Fruit fly (Drosophila melanogaster) whole organism, embryonic: ENCODE results near the gene Acp63F.
A peak's percentile ranks its signal among the peaks of the same experiment; 100 is the strongest.

ENCODE experiments used
- Ada2b ChIP-seq: fragments of 200-800 bp; sonication (Bioruptor generic); IDR thresholded peaks from 2 replicates; pipeline ENCODE4 v1.3.6; 2022; ENCODE audit warnings: missing biosample characterization, missing genetic modification characterization
- Awh ChIP-seq: fragments of 200-800 bp; sonication (Bioruptor generic); IDR thresholded peaks from 2 replicates; pipeline ENCODE4, ENCODE4 v1.3.6; 2022; ENCODE audit warnings: missing biosample characterization, missing genetic modification characterization
- CG10431 ChIP-seq: fragments of 200-800 bp; sonication (Bioruptor generic); optimal IDR thresholded peaks from 3 replicates; lab custom pipeline; 2018; ENCODE audit warnings: missing biosample characterization, mild to moderate bottlenecking, missing genetic modification characterization
- CG12769 ChIP-seq: fragments of 200-800 bp; sonication (Bioruptor generic); optimal IDR thresholded peaks from 2 replicates; lab custom pipeline; 2019; ENCODE audit warnings: missing biosample characterization, mild to moderate bottlenecking, missing genetic modification characterization, moderate library complexity
- CG13287 ChIP-seq: fragments of 200-800 bp; sonication (Bioruptor generic); IDR thresholded peaks from 2 replicates; pipeline ENCODE4 v1.3.6; 2022; ENCODE audit warnings: missing biosample characterization, missing genetic modification characterization; ENCODE audit not compliant: partially characterized antibody
- CG15601 ChIP-seq: fragments of 200-800 bp; sonication (Bioruptor generic); optimal IDR thresholded peaks from 3 replicates; lab custom pipeline; 2019; ENCODE audit warnings: missing biosample characterization, mild to moderate bottlenecking, missing genetic modification characterization, moderate library complexity
- CG17912 ChIP-seq: fragments of 200-800 bp; sonication (Bioruptor generic); optimal IDR thresholded peaks from 2 replicates; lab custom pipeline; 2018; ENCODE audit warnings: missing biosample characterization, mild to moderate bottlenecking, missing genetic modification characterization
- CG2120 ChIP-seq: fragments of 200-800 bp; sonication (Bioruptor generic); optimal IDR thresholded peaks from 3 replicates; lab custom pipeline; 2016; ENCODE audit warnings: missing biosample characterization, missing genetic modification characterization
- CG2129 ChIP-seq: fragments of 200-800 bp; sonication (Bioruptor generic); IDR thresholded peaks from 2 replicates; pipeline ENCODE4 v1.3.6; 2022; ENCODE audit warnings: missing biosample characterization, missing genetic modification characterization; ENCODE audit not compliant: partially characterized antibody
- CG2678 ChIP-seq: fragments of 200-800 bp; sonication (Bioruptor generic); optimal IDR thresholded peaks from 3 replicates; lab custom pipeline; 2019; ENCODE audit warnings: missing biosample characterization, mild to moderate bottlenecking, missing genetic modification characterization, moderate library complexity
- CG2889 ChIP-seq: fragments of 200-800 bp; sonication (Bioruptor generic); IDR thresholded peaks from 3 replicates; pipeline ENCODE4 v1.3.6; 2022; ENCODE audit warnings: missing biosample characterization, missing genetic modification characterization
- CG30020 ChIP-seq: fragments of 200-800 bp; optimal IDR thresholded peaks from 2 replicates; lab custom pipeline; 2019; ENCODE audit warnings: missing biosample characterization, mild to moderate bottlenecking, missing genetic modification characterization, moderate library complexity
- CG30403 ChIP-seq: fragments of 200-800 bp; sonication (Bioruptor generic); optimal IDR thresholded peaks from 3 replicates; lab custom pipeline; 2016; ENCODE audit warnings: missing biosample characterization, missing genetic modification characterization
- CG3065 ChIP-seq: fragments of 200-800 bp; sonication (Bioruptor generic); optimal IDR thresholded peaks from 2 replicates; lab custom pipeline; 2016; ENCODE audit warnings: missing biosample characterization, missing genetic modification characterization
- CG32767 ChIP-seq: fragments of 200-800 bp; sonication (Bioruptor generic); IDR thresholded peaks from 2 replicates; pipeline ENCODE4 v1.3.6; 2022; ENCODE audit warnings: missing biosample characterization, missing genetic modification characterization
- CG32772 ChIP-seq: fragments of 200-800 bp; sonication (Bioruptor generic); IDR thresholded peaks from 2 replicates; pipeline ENCODE4 v1.3.6; 2022; ENCODE audit warnings: missing biosample characterization, missing genetic modification characterization
- CG4424 ChIP-seq: fragments of 200-800 bp; sonication (Bioruptor generic); optimal IDR thresholded peaks from 3 replicates; lab custom pipeline; 2016; ENCODE audit warnings: missing biosample characterization, missing genetic modification characterization
- CG4617 ChIP-seq: fragments of 200-800 bp; sonication (Bioruptor generic); optimal IDR thresholded peaks from 3 replicates; lab custom pipeline; 2016; ENCODE audit warnings: missing biosample characterization, missing genetic modification characterization, borderline replicate concordance
- CG4854 ChIP-seq: fragments of 200-800 bp; sonication (Bioruptor generic); optimal IDR thresholded peaks from 2 replicates; lab custom pipeline; 2016; ENCODE audit warnings: missing biosample characterization, missing genetic modification characterization, inconsistent platforms
- CG5245 ChIP-seq: fragments of 200-800 bp; sonication (Bioruptor generic); optimal IDR thresholded peaks from 3 replicates; lab custom pipeline; 2016; ENCODE audit warnings: missing biosample characterization, missing genetic modification characterization
- CG6791 ChIP-seq: fragments of 200-800 bp; sonication (Bioruptor generic); IDR thresholded peaks from 3 replicates; pipeline ENCODE4 v1.3.6; 2022; ENCODE audit warnings: missing biosample characterization, missing genetic modification characterization; ENCODE audit not compliant: partially characterized antibody
- CG7745 ChIP-seq: fragments of 200-800 bp; sonication (Bioruptor generic); optimal IDR thresholded peaks from 2 replicates; lab custom pipeline; 2018; ENCODE audit warnings: missing biosample characterization, mild to moderate bottlenecking, missing genetic modification characterization, moderate library complexity
- CG9609 ChIP-seq: fragments of 200-800 bp; sonication (Bioruptor generic); optimal IDR thresholded peaks from 3 replicates; lab custom pipeline; 2016; ENCODE audit warnings: missing biosample characterization, missing genetic modification characterization
- CrebB ChIP-seq: fragments of 200-800 bp; sonication (Bioruptor generic); optimal IDR thresholded peaks from 3 replicates; lab custom pipeline; 2018; ENCODE audit warnings: missing biosample characterization, mild to moderate bottlenecking, missing genetic modification characterization
- D19A ChIP-seq: fragments of 200-800 bp; optimal IDR thresholded peaks from 3 replicates; lab custom pipeline; 2019; ENCODE audit warnings: missing biosample characterization, mild to moderate bottlenecking, missing genetic modification characterization, moderate library complexity
- Drgx ChIP-seq: fragments of 200-800 bp; sonication (Bioruptor generic); IDR thresholded peaks from 2 replicates; pipeline ENCODE4 v1.3.6; 2022; ENCODE audit warnings: missing biosample characterization, missing genetic modification characterization
- E2f2 ChIP-seq: fragments of 200-800 bp; sonication (Bioruptor generic); IDR thresholded peaks from 2 replicates; pipeline ENCODE4 v1.3.6; 2022; ENCODE audit warnings: missing biosample characterization, missing genetic modification characterization
- Ets97D ChIP-seq: fragments of 200-800 bp; sonication (Bioruptor generic); optimal IDR thresholded peaks from 3 replicates; lab custom pipeline; 2016; ENCODE audit warnings: missing biosample characterization, missing genetic modification characterization
- Fer3 ChIP-seq: fragments of 200-800 bp; sonication (Bioruptor generic); optimal IDR thresholded peaks from 2 replicates; lab custom pipeline; 2018; ENCODE audit warnings: missing biosample characterization, mild to moderate bottlenecking, missing genetic modification characterization, moderate library complexity
- Hsf ChIP-seq: fragments of 200-800 bp; sonication (Bioruptor generic); optimal IDR thresholded peaks from 3 replicates; lab custom pipeline; 2016; ENCODE audit warnings: missing biosample characterization, missing genetic modification characterization
- MTF-1 ChIP-seq: fragments of 200-800 bp; sonication (Bioruptor generic); optimal IDR thresholded peaks from 2 replicates; lab custom pipeline; 2018; ENCODE audit warnings: missing biosample characterization, mild to moderate bottlenecking, missing genetic modification characterization, borderline replicate concordance
- NFAT ChIP-seq: fragments of 200-800 bp; sonication (Bioruptor generic); IDR thresholded peaks from 2 replicates; pipeline ENCODE4 v1.3.6; 2022; ENCODE audit warnings: missing biosample characterization, missing genetic modification characterization
- NfI ChIP-seq: fragments of 200-800 bp; sonication (Bioruptor generic); optimal IDR thresholded peaks from 3 replicates; lab custom pipeline; 2018; ENCODE audit warnings: missing biosample characterization, mild to moderate bottlenecking, missing genetic modification characterization, moderate library complexity
- Pdp1 ChIP-seq, 2 experiments: fragments of 200-800 bp; sonication (Bioruptor generic); optimal IDR thresholded peaks; 3 replicates each; lab custom pipeline; 2016; ENCODE audit warnings: missing biosample characterization in 2 of 2, missing genetic modification characterization in 2 of 2, mild to moderate bottlenecking in 1 of 2, moderate library complexity in 1 of 2
- ash1 ChIP-seq: fragments of 200-800 bp; sonication (Bioruptor generic); optimal IDR thresholded peaks from 2 replicates; lab custom pipeline; 2018; ENCODE audit warnings: missing biosample characterization, mild to moderate bottlenecking, missing genetic modification characterization
- bab2 ChIP-seq: fragments of 200-800 bp; sonication (Bioruptor generic); optimal IDR thresholded peaks from 2 replicates; lab custom pipeline; 2016; ENCODE audit warnings: missing biosample characterization, missing genetic modification characterization
- br ChIP-seq: fragments of >200 bp; optimal IDR thresholded peaks from 2 replicates; lab custom pipeline; 2017
- crc ChIP-seq: fragments of 200-800 bp; sonication (Bioruptor generic); optimal IDR thresholded peaks from 2 replicates; lab custom pipeline; 2016; ENCODE audit warnings: missing biosample characterization, missing genetic modification characterization
- fru ChIP-seq: fragments of >200 bp; optimal IDR thresholded peaks from 2 replicates; lab custom pipeline; 2017
- insv ChIP-seq, 2 experiments: fragments of 200-800 bp; sonication (Bioruptor generic); optimal IDR thresholded peaks; 3 replicates each; lab custom pipeline; 2016 to 2018; ENCODE audit warnings: missing biosample characterization in 2 of 2, missing genetic modification characterization in 2 of 2
- jumu ChIP-seq: fragments of 200-800 bp; sonication (Bioruptor generic); optimal IDR thresholded peaks from 3 replicates; lab custom pipeline; 2016; ENCODE audit warnings: missing biosample characterization, missing genetic modification characterization
- klu ChIP-seq: fragments of 200-800 bp; sonication (Bioruptor generic); IDR thresholded peaks from 2 replicates; pipeline ENCODE4 v1.3.6; 2022; ENCODE audit warnings: missing biosample characterization, missing genetic modification characterization
- nerfin-2 ChIP-seq: fragments of 200-800 bp; sonication (Bioruptor generic); IDR thresholded peaks from 2 replicates; pipeline ENCODE4 v1.3.6; 2022; ENCODE audit warnings: missing biosample characterization, missing genetic modification characterization; ENCODE audit not compliant: partially characterized antibody
- pan ChIP-seq, 4 experiments: fragments of >200 bp in 3 of 4; fragments of 200-800 bp in 1 of 4; sonication (Bioruptor generic) in 1 of 4; optimal IDR thresholded peaks in 3 of 4; IDR thresholded peaks in 1 of 4; 2 replicates each; pipeline versions ENCODE4 v1.3.6 to Lab custom; 2017 to 2022; ENCODE audit warnings: missing biosample characterization in 2 of 4, missing genetic modification characterization in 2 of 4, mixed read lengths in 1 of 4
- pita ChIP-seq: fragments of 200-800 bp; sonication (Bioruptor generic); optimal IDR thresholded peaks from 2 replicates; lab custom pipeline; 2017; ENCODE audit warnings: missing biosample characterization, mild to moderate bottlenecking, missing genetic modification characterization
- pros ChIP-seq: fragments of 200-800 bp; sonication (Bioruptor generic); optimal IDR thresholded peaks from 3 replicates; lab custom pipeline; 2019; ENCODE audit warnings: missing biosample characterization, mild to moderate bottlenecking, missing genetic modification characterization, moderate library complexity
- shn ChIP-seq: fragments of 200-800 bp; sonication (Bioruptor generic); optimal IDR thresholded peaks from 3 replicates; lab custom pipeline; 2016; ENCODE audit warnings: missing biosample characterization, missing genetic modification characterization
- slp2 ChIP-seq: fragments of 200-800 bp; sonication (Bioruptor generic); optimal IDR thresholded peaks from 2 replicates; lab custom pipeline; 2016; ENCODE audit warnings: missing biosample characterization, missing genetic modification characterization
- vvl ChIP-seq: fragments of 200-800 bp; sonication (Bioruptor generic); IDR thresholded peaks from 2 replicates; pipeline ENCODE4 v1.3.6; 2022; ENCODE audit warnings: missing biosample characterization, missing genetic modification characterization
- wdn ChIP-seq: fragments of 200-800 bp; sonication (Bioruptor generic); IDR thresholded peaks from 2 replicates; pipeline ENCODE4 v1.3.6; 2022; ENCODE audit warnings: missing biosample characterization, missing genetic modification characterization

Gene Acp63F

dm6 chr3L:3787595-3788151, 28.5 kb downstream of the Acp63F start (continued):
- peak; percentile 61 for TF ChIP-seq CG10431 (GFP tag; lab: Kevin White, UChicago)
- no peak for TF ChIP-seq jumu (GFP tag; lab: Kevin White, UChicago)
- TF ChIP-seq CG32767 (GFP tag; lab: Robert Waterston, UW) = no peak
- no peak for TF ChIP-seq NFAT (GFP tag; lab: Robert Waterston, UW)
- no peak for TF ChIP-seq ash1 (GFP tag; lab: Kevin White, UChicago)
- no peak for TF ChIP-seq MTF-1 (GFP tag; lab: Kevin White, UChicago)
- no peak for TF ChIP-seq CG9609
- peak; percentile 9 for TF ChIP-seq CG2120 (GFP tag; lab: Kevin White, UChicago)
- TF ChIP-seq CG15601 (tag; lab: Kevin White, UChicago) = peak; percentile 50
- no peak for TF ChIP-seq slp2 (GFP tag; lab: Kevin White, UChicago)
- peak; percentile 59 for TF ChIP-seq CrebB (tag; lab: Kevin White, UChicago)
- 0 out of 3 replicates have a peak, but pooled peaks have one; percentile 5 for TF ChIP-seq CG6791
- TF ChIP-seq CG4854 (GFP tag; lab: Kevin White, UChicago) = no peak
- TF ChIP-seq D19A (tag; lab: Kevin White, UChicago) = peak; percentile 0
- TF ChIP-seq CG32772 (GFP tag; lab: Robert Waterston, UW) = 0 out of 2 replicates have a peak, but pooled peaks have one; percentile 22
- TF ChIP-seq CG2889 = no peak
- peak in 1 of 2 experiments; percentile 61 for TF ChIP-seq insv (GFP tag; optimal IDR thresholded peaks at IDR 0.05; lab: Kevin White, UChicago)
- TF ChIP-seq Pdp1 (GFP tag; optimal IDR thresholded peaks at IDR 0.05; lab: Kevin White, UChicago) = peak in 1 of 2 experiments; percentile 31
- peak; percentile 48 for TF ChIP-seq CG13287 (GFP tag; lab: Robert Waterston, UW)
- TF ChIP-seq CG7745 = no peak
- no peak for TF ChIP-seq pan (optimal IDR thresholded peaks at IDR 0.05; lab: Kevin White, UChicago)
- TF ChIP-seq pan (GFP tag; optimal IDR thresholded peaks at IDR 0.05 in 1 of 2, IDR thresholded peaks at IDR 0.05 in 1 of 2) = no peak
- TF ChIP-seq klu (GFP tag; lab: Robert Waterston, UW) = no peak
- TF ChIP-seq bab2 (GFP tag; lab: Kevin White, UChicago) = no peak
- TF ChIP-seq CG2678 (tag; lab: Kevin White, UChicago) = no peak
- TF ChIP-seq CG4424 (GFP tag; lab: Kevin White, UChicago) = no peak
- TF ChIP-seq CG12769 = peak; percentile 40
- TF ChIP-seq Awh (GFP tag; lab: Robert Waterston, UW) = no peak
- TF ChIP-seq E2f2 = peak; percentile 94
- TF ChIP-seq CG3065 (GFP tag; lab: Kevin White, UChicago) = no peak
- no peak for TF ChIP-seq nerfin-2 (GFP tag; lab: Robert Waterston, UW)
- TF ChIP-seq shn (GFP tag; lab: Kevin White, UChicago) = peak; percentile 30
- TF ChIP-seq wdn = 0 out of 2 replicates have a peak, but pooled peaks have one; percentile 14
- peak; percentile 6 for TF ChIP-seq CG30020 (tag; lab: Kevin White, UChicago)
- TF ChIP-seq CG5245 (GFP tag; lab: Kevin White, UChicago) = no peak
- TF ChIP-seq fru = no peak
- TF ChIP-seq Fer3 = no peak
- no peak for TF ChIP-seq Hsf (GFP tag; lab: Kevin White, UChicago)
- no peak for TF ChIP-seq crc (GFP tag; lab: Kevin White, UChicago)
- peak; percentile 27 for TF ChIP-seq NfI (GFP tag; lab: Kevin White, UChicago)
- no peak for TF ChIP-seq br (lab: Kevin White, UChicago)
- TF ChIP-seq CG30403 (GFP tag; lab: Kevin White, UChicago) = no peak
- TF ChIP-seq pita (GFP tag; lab: Kevin White, UChicago) = no peak
- peak; percentile 67 for TF ChIP-seq CG17912
- TF ChIP-seq Drgx (GFP tag; lab: Robert Waterston, UW) = 0 out of 2 replicates have a peak, but pooled peaks have one; percentile 23
- peak; percentile 64; the same call in 1 of the 2 replicates for TF ChIP-seq vvl
- TF ChIP-seq CG2129 (GFP tag; lab: Robert Waterston, UW) = no peak
- no peak for TF ChIP-seq Ada2b (GFP tag; lab: Robert Waterston, UW)
- TF ChIP-seq pros = no peak
- TF ChIP-seq Ets97D (GFP tag; lab: Kevin White, UChicago) = peak; percentile 70
- peak; percentile 19 for TF ChIP-seq CG4617 (GFP tag; lab: Kevin White, UChicago)
